Worm (Caenorhabditis elegans): ENCODE measurements around the gene fbxb-3.
"Not testable (repeated sequence)": the region's sequence is repeated elsewhere in the genome, so short reads cannot be mapped to it uniquely, and the experiment has no call there.

Gene fbxb-3

ce11 chrIV:11828012-11828411, 10.7 kb upstream of the fbxb-3 start, which contains the start of gene M117.6:
Gene M117.6 (minus strand): TSS chrIV:11828112.
- TF ChIP-seq ama-1 (optimal IDR thresholded peaks at IDR 0.05); ceh-16 (tag; optimal IDR thresholded peaks at IDR 0.05); Y55F3AM.14 (GFP tag; optimal IDR thresholded peaks at IDR 0.05): not testable (repeated sequence)

DNA sequence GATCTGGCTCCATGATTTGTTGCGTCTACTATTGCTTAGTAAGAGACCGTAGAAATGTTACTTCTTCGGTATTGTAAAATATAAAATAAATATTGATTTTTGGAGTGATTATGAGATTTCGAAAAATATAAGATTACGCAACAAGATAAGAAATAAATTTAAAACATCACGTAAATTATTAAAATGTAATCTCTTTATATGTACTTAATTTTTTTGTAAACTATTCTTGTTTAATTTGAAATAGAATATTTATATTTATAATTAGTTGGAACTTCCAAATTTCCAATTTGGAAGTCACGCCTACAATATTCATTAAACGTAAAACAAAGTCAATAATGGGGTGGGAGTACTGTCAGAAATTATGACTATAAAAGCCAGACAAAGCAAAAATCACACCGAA, 5.3 kb upstream of the fbxb-3 start, which contains the start of gene M117.4:
M117.4 (minus strand) TSS at position 101 of the 400 bp plus-strand sequence.
- no peak for TF ChIP-seq gmeb-1 (tag; optimal IDR thresholded peaks at IDR 0.05)
- TF ChIP-seq nhr-12 (tag; optimal IDR thresholded peaks at IDR 0.05): no peak
- no peak for TF ChIP-seq C34F6.9 (tag; optimal IDR thresholded peaks at IDR 0.05)
- TF ChIP-seq mdl-1 (tag; optimal IDR thresholded peaks at IDR 0.05): no peak
- no peak for TF ChIP-seq R02D3.7 (tag; optimal IDR thresholded peaks at IDR 0.05)

ce11 chrIV:11842121-11842520, 3.4 kb downstream of the fbxb-3 start, which contains the start of gene F38H4.3:
Gene F38H4.3 (plus strand): TSS chrIV:11842421.
- TF ChIP-seq ztf-11 (tag; optimal IDR thresholded peaks at IDR 0.05): no peak
- no peak for TF ChIP-seq elt-1 (tag; optimal IDR thresholded peaks at IDR 0.05)
- TF ChIP-seq mdl-1 (tag; optimal IDR thresholded peaks at IDR 0.05): no peak
- TF ChIP-seq ama-1 (optimal IDR thresholded peaks at IDR 0.05): no peak
- TF ChIP-seq dmd-4 (tag; optimal IDR thresholded peaks at IDR 0.05): no peak
- no peak for TF ChIP-seq Y55F3AM.14 (GFP tag; optimal IDR thresholded peaks at IDR 0.05)
- no peak for TF ChIP-seq nhr-77 (tag; optimal IDR thresholded peaks at IDR 0.05)
- no peak for TF ChIP-seq nhr-25 (tag; optimal IDR thresholded peaks at IDR 0.05)
- TF ChIP-seq crh-2 (tag; optimal IDR thresholded peaks at IDR 0.05): no peak
- no peak for TF ChIP-seq nhr-129 (tag; optimal IDR thresholded peaks at IDR 0.05)
- no peak for TF ChIP-seq sma-3 (GFP tag; optimal IDR thresholded peaks at IDR 0.05)
- TF ChIP-seq snpc-4 (tag; optimal IDR thresholded peaks at IDR 0.05): no peak
- TF ChIP-seq ceh-82 (tag; optimal IDR thresholded peaks at IDR 0.05): no peak
- TF ChIP-seq ceh-16 (tag; optimal IDR thresholded peaks at IDR 0.05): no peak
- no peak for TF ChIP-seq alr-1 (tag; optimal IDR thresholded peaks at IDR 0.05)

DNA sequence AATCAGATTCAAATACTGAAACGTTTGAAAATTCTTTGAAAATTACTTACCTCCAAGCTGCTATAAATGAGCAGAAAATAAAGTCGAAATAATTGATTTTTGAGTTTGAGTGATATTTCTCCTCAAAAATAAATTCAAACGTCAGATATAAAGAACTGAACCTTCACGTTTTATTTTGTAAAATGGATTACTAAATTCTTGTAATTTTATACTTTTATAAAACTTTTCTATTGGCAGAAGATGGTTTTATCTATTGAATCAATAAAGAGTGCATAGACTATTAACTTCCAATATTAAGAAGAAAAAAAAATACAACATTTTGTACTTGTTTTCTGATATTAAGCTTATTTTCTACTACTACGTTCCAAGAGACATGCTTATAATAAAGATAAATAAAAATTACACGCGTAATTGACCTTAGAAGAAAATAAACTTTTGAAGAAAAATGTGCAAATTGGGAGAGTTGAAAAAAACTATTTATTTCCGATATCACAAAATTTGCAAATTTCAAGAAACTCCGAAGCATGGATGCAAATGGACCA, 9.1 kb downstream of the fbxb-3 start, which contains the start of the genes F38H4.6 and F38H4.4:
F38H4.6 (minus strand) TSS at position 101 of the 542 bp plus-strand sequence.
F38H4.4 (plus strand) TSS at position 492 of the 542 bp plus-strand sequence.
- no peak for TF ChIP-seq nhr-77 (tag; optimal IDR thresholded peaks at IDR 0.05)
- TF ChIP-seq ZK546.5 (tag; optimal IDR thresholded peaks at IDR 0.05): no peak
- TF ChIP-seq fos-1 (tag; optimal IDR thresholded peaks at IDR 0.05): no peak
- no peak for TF ChIP-seq nhr-10 (tag; optimal IDR thresholded peaks at IDR 0.05)

DNA sequence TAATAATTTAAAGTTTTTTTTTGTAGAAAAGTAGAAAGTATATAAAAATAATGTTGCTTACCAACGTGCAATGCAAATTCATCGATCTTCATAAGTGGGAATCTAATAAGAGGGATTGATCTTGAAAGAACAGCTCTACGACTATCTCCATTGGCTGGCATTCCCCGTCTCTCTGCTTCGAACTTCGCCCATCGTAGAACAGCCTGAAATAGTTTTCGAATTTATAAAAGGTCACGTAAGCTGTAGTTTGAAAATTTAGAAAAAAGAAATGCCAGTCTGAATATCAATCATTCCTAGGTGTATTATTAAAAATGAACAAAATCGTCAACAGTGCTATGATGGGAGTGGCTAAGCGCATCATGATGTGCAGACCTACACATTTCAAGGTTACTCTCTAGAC, 13.1 kb downstream of the fbxb-3 start, which contains the start of gene F38H4.5:
F38H4.5 (plus strand) TSS at position 301 of the 400 bp plus-strand sequence.
- TF ChIP-seq nhr-237 (tag; optimal IDR thresholded peaks at IDR 0.05) (no peak), zag-1 (tag; optimal IDR thresholded peaks at IDR 0.05) (no peak), skn-1 (tag; optimal IDR thresholded peaks at IDR 0.05) (no peak), lin-11 (tag; optimal IDR thresholded peaks at IDR 0.05) (no peak), peb-1 (tag; optimal IDR thresholded peaks at IDR 0.05) (no peak), crh-2 (tag; optimal IDR thresholded peaks at IDR 0.05) (no peak), lin-39 (tag; optimal IDR thresholded peaks at IDR 0.05) (no peak), lin-13 (GFP tag; optimal IDR thresholded peaks at IDR 0.05) (no peak), blmp-1 (tag; optimal IDR thresholded peaks at IDR 0.05; ENCODE audit: insufficient read depth) (no peak), gmeb-1 (tag; optimal IDR thresholded peaks at IDR 0.05) (no peak), mbf-1 (tag; optimal IDR thresholded peaks at IDR 0.05) (no peak), elt-3 (tag; optimal IDR thresholded peaks at IDR 0.05) (no peak), ztf-4 (tag; optimal IDR thresholded peaks at IDR 0.05) (no peak), snpc-4 (tag; optimal IDR thresholded peaks at IDR 0.05) (no peak), ztf-1 (GFP tag; conservative IDR thresholded peaks at IDR 0.05) (no peak)

DNA sequence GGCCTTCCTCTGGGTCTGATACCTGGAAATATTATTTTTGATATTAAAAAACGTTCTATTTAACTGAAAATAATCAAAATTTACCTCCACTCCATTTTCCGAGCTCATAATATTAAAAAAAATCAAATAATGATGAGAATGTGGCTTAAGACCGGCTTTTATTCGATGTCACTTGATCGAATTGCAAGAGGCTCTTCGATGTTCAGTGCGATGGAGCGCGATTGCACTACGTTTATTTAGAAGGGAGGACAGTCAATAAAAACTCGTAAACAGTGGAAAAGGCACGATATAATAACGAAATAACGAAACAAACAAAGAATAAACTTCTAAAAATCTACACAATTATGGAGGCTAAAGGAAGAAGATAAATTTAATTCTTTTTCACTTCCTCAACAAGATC, 16.0 kb downstream of the fbxb-3 start, which contains the start of gene tag-30:
tag-30 (minus strand) TSS at position 383 of the 400 bp plus-strand sequence.
- TF ChIP-seq gmeb-1 (tag; optimal IDR thresholded peaks at IDR 0.05) (no peak), lin-13 (GFP tag; optimal IDR thresholded peaks at IDR 0.05) (peak; percentile 69), sma-3 (GFP tag; optimal IDR thresholded peaks at IDR 0.05) (peak; percentile 41), nhr-129 (tag; optimal IDR thresholded peaks at IDR 0.05) (peak; percentile 75), nhr-23 (tag; optimal IDR thresholded peaks at IDR 0.05) (no peak), lsy-2 (tag; optimal IDR thresholded peaks at IDR 0.05) (peak in 1 of 2 experiments; percentile 72), F13H6.1 (tag; optimal IDR thresholded peaks at IDR 0.05) (peak; percentile 30), unc-55 (GFP tag; optimal IDR thresholded peaks at IDR 0.05) (peak; percentile 40), C34F6.9 (tag; optimal IDR thresholded peaks at IDR 0.05) (peak; percentile 84), fos-1 (tag; optimal IDR thresholded peaks at IDR 0.05) (no peak), snpc-4 (tag; optimal IDR thresholded peaks at IDR 0.05) (no peak), nhr-21 (tag; optimal IDR thresholded peaks at IDR 0.05) (peak; percentile 15), alr-1 (tag; optimal IDR thresholded peaks at IDR 0.05) (no peak), ztf-11 (tag; optimal IDR thresholded peaks at IDR 0.05) (no peak), nhr-12 (tag; optimal IDR thresholded peaks at IDR 0.05) (no peak)
